1 fruit fly cellular context compared by ENCODE assay signal in genomic region chr2L:3856372-3856771, dm6.
A peak's percentile ranks its signal among the peaks of the same experiment; 100 is the strongest.
TF ChIP-seq lines count a peak whose summit lies in the region.

No protein-coding gene starts in this region.

TF ChIP-seq in whole organism, embryonic, 481 proteins besides CTCF, POLR2A, EP300 and RAD21 (continued from another document and continues in another):
- no peak for TF ChIP-seq gsb (GFP tag; IDR thresholded peaks at IDR 0.05; lab: Robert Waterston, UW)
- TF ChIP-seq Dbx (GFP tag; IDR thresholded peaks at IDR 0.05; lab: Robert Waterston, UW): no peak
- peak; percentile 40 for TF ChIP-seq gcm (GFP tag; optimal IDR thresholded peaks at IDR 0.05; lab: Kevin White, UChicago)
- TF ChIP-seq abd-A (tag; optimal IDR thresholded peaks at IDR 0.05; lab: Kevin White, UChicago): no peak
- TF ChIP-seq br (optimal IDR thresholded peaks at IDR 0.05; lab: Kevin White, UChicago): no peak
- peak; percentile 52; the same call in 1 of the 3 replicates for TF ChIP-seq croc (GFP tag; conservative IDR thresholded peaks at IDR 0.05; lab: Robert Waterston, UW)
- TF ChIP-seq Stat92E (GFP tag; optimal IDR thresholded peaks at IDR 0.05; lab: Kevin White, UChicago): peak in 1 of 3 experiments; percentile 44
- TF ChIP-seq Mes4 (GFP tag; optimal IDR thresholded peaks at IDR 0.05; lab: Kevin White, UChicago): no peak
- TF ChIP-seq Dek (tag; optimal IDR thresholded peaks at IDR 0.05; lab: Kevin White, UChicago): no peak
- peak; percentile 14 for TF ChIP-seq CG30431 (GFP tag; optimal IDR thresholded peaks at IDR 0.05; lab: Kevin White, UChicago)
- TF ChIP-seq kah (GFP tag; optimal IDR thresholded peaks at IDR 0.05; lab: Kevin White, UChicago): no peak
- TF ChIP-seq H2.0 (GFP tag; IDR thresholded peaks at IDR 0.05; lab: Robert Waterston, UW): no peak
- no peak for TF ChIP-seq CG34376 (GFP tag; optimal IDR thresholded peaks at IDR 0.05; lab: Kevin White, UChicago)
- no peak for TF ChIP-seq wdn (GFP tag; IDR thresholded peaks at IDR 0.05; lab: Robert Waterston, UW)
- TF ChIP-seq ap (GFP tag; IDR thresholded peaks at IDR 0.05; lab: Robert Waterston, UW): no peak
- TF ChIP-seq CrebB (tag; optimal IDR thresholded peaks at IDR 0.05; lab: Kevin White, UChicago): no peak
- TF ChIP-seq Awh (GFP tag; IDR thresholded peaks at IDR 0.05; lab: Robert Waterston, UW): no peak
- TF ChIP-seq ham (GFP tag; IDR thresholded peaks at IDR 0.05; lab: Robert Waterston, UW): no peak
- no peak for TF ChIP-seq CG17912 (GFP tag; optimal IDR thresholded peaks at IDR 0.05; lab: Kevin White, UChicago)
- no peak for TF ChIP-seq CG10147 (GFP tag; optimal IDR thresholded peaks at IDR 0.05; lab: Kevin White, UChicago)
- TF ChIP-seq p53 (GFP tag; optimal IDR thresholded peaks at IDR 0.05; lab: Kevin White, UChicago): no peak
- TF ChIP-seq peb (GFP tag; IDR thresholded peaks at IDR 0.05; lab: Robert Waterston, UW): no peak
- no peak for TF ChIP-seq CG31224 (GFP tag; IDR thresholded peaks at IDR 0.05; lab: Robert Waterston, UW)
- TF ChIP-seq tap (tag; optimal IDR thresholded peaks at IDR 0.05; lab: Kevin White, UChicago): no peak
- TF ChIP-seq Hmr (GFP tag; optimal IDR thresholded peaks at IDR 0.05; lab: Kevin White, UChicago): no peak
- no peak for TF ChIP-seq CG11085 (GFP tag; IDR thresholded peaks at IDR 0.05; lab: Robert Waterston, UW)
- TF ChIP-seq ase (GFP tag; IDR thresholded peaks at IDR 0.05; lab: Robert Waterston, UW): no peak
- TF ChIP-seq CG1792 (GFP tag; optimal IDR thresholded peaks at IDR 0.05; lab: Kevin White, UChicago): peak; percentile 15
- TF ChIP-seq Bteb2 (GFP tag; optimal IDR thresholded peaks at IDR 0.05; lab: Kevin White, UChicago): no peak
- TF ChIP-seq Kr (GFP tag; optimal IDR thresholded peaks at IDR 0.05; lab: Kevin White, UChicago): no peak
- TF ChIP-seq ATbp (GFP tag; optimal IDR thresholded peaks at IDR 0.05; lab: Kevin White, UChicago): peak; percentile 21
- TF ChIP-seq CG12659 (GFP tag; optimal IDR thresholded peaks at IDR 0.05; lab: Kevin White, UChicago): no peak
- peak; percentile 8 for TF ChIP-seq ewg (GFP tag; optimal IDR thresholded peaks at IDR 0.05; lab: Kevin White, UChicago)
- no peak for TF ChIP-seq salm (tag; optimal IDR thresholded peaks at IDR 0.05; lab: Kevin White, UChicago)
- no peak for TF ChIP-seq sqz (GFP tag; optimal IDR thresholded peaks at IDR 0.05; lab: Kevin White, UChicago)
- TF ChIP-seq Dp (GFP tag; optimal IDR thresholded peaks at IDR 0.05; lab: Kevin White, UChicago): no peak
- TF ChIP-seq Atf-2 (GFP tag; optimal IDR thresholded peaks at IDR 0.05; lab: Kevin White, UChicago): no peak
- no peak for TF ChIP-seq stc (GFP tag; IDR thresholded peaks at IDR 0.05; lab: Robert Waterston, UW)
- no peak for TF ChIP-seq tgo (GFP tag; IDR thresholded peaks at IDR 0.05; lab: Robert Waterston, UW)
- peak; percentile 38 for TF ChIP-seq zen (tag; optimal IDR thresholded peaks at IDR 0.05; lab: Kevin White, UChicago)
- no peak for TF ChIP-seq pan (optimal IDR thresholded peaks at IDR 0.05; lab: Kevin White, UChicago)
- no peak for TF ChIP-seq pan (GFP tag; optimal IDR thresholded peaks at IDR 0.05 in 1 of 2, IDR thresholded peaks at IDR 0.05 in 1 of 2)
- TF ChIP-seq CG4707 (GFP tag; optimal IDR thresholded peaks at IDR 0.05; lab: Kevin White, UChicago): no peak
- TF ChIP-seq CG11696 (GFP tag; IDR thresholded peaks at IDR 0.05; lab: Robert Waterston, UW): no peak
- no peak for TF ChIP-seq caup (GFP tag; optimal IDR thresholded peaks at IDR 0.05; lab: Kevin White, UChicago; ENCODE audit: severe bottlenecking)
- no peak for TF ChIP-seq CG9797 (GFP tag; optimal IDR thresholded peaks at IDR 0.05; lab: Kevin White, UChicago)
- no peak for TF ChIP-seq h (optimal IDR thresholded peaks at IDR 0.05; lab: Kevin White, UChicago)
- no peak for TF ChIP-seq chinmo (GFP tag; IDR thresholded peaks at IDR 0.05; lab: Robert Waterston, UW; ENCODE audit: partially characterized antibody)
- no peak for TF ChIP-seq scrt (GFP tag; optimal IDR thresholded peaks at IDR 0.05; lab: Kevin White, UChicago)
- TF ChIP-seq crp (GFP tag; optimal IDR thresholded peaks at IDR 0.05; lab: Kevin White, UChicago): no peak
- TF ChIP-seq Lpt (GFP tag; optimal IDR thresholded peaks at IDR 0.05; lab: Kevin White, UChicago): no peak
- no peak for TF ChIP-seq mld (GFP tag; IDR thresholded peaks at IDR 0.05; lab: Robert Waterston, UW; ENCODE audit: partially characterized antibody)
- TF ChIP-seq CG9817 (tag; optimal IDR thresholded peaks at IDR 0.05; lab: Kevin White, UChicago): no peak
- no peak for TF ChIP-seq CG11723 (GFP tag; optimal IDR thresholded peaks at IDR 0.05; lab: Kevin White, UChicago)
- no peak for TF ChIP-seq CG6765 (GFP tag; optimal IDR thresholded peaks at IDR 0.05; lab: Kevin White, UChicago)
- TF ChIP-seq Lhr (GFP tag; optimal IDR thresholded peaks at IDR 0.05; lab: Kevin White, UChicago): no peak
- TF ChIP-seq CG6683 (GFP tag; optimal IDR thresholded peaks at IDR 0.05; lab: Kevin White, UChicago): no peak
- no peak for TF ChIP-seq dati (GFP tag; IDR thresholded peaks at IDR 0.05; lab: Robert Waterston, UW)
- TF ChIP-seq Dad (GFP tag; optimal IDR thresholded peaks at IDR 0.05; lab: Kevin White, UChicago): no peak
- no peak for TF ChIP-seq Bdp1 (GFP tag; optimal IDR thresholded peaks at IDR 0.05; lab: Kevin White, UChicago)
- no peak for TF ChIP-seq ato (GFP tag; IDR thresholded peaks at IDR 0.05; lab: Robert Waterston, UW; ENCODE audit: partially characterized antibody)
- TF ChIP-seq CG30020 (tag; optimal IDR thresholded peaks at IDR 0.05; lab: Kevin White, UChicago): no peak
- TF ChIP-seq CG7786 (GFP tag; optimal IDR thresholded peaks at IDR 0.05; lab: Kevin White, UChicago): no peak
- TF ChIP-seq Ssrp (tag; optimal IDR thresholded peaks at IDR 0.05; lab: Kevin White, UChicago): peak; percentile 46
- no peak for TF ChIP-seq chn (GFP tag; optimal IDR thresholded peaks at IDR 0.05; lab: Kevin White, UChicago)
- no peak for TF ChIP-seq CG6654 (GFP tag; optimal IDR thresholded peaks at IDR 0.05; lab: Kevin White, UChicago)
- TF ChIP-seq CG14965 (GFP tag; optimal IDR thresholded peaks at IDR 0.05; lab: Kevin White, UChicago; ENCODE audit: borderline replicate concordance): no peak
- TF ChIP-seq Aef1 (GFP tag; IDR thresholded peaks at IDR 0.05; lab: Robert Waterston, UW): no peak
- TF ChIP-seq tup (GFP tag; optimal IDR thresholded peaks at IDR 0.05; lab: Kevin White, UChicago): no peak
- no peak for TF ChIP-seq C15 (GFP tag; IDR thresholded peaks at IDR 0.05; lab: Robert Waterston, UW)
- TF ChIP-seq Side (GFP tag; optimal IDR thresholded peaks at IDR 0.05; lab: Kevin White, UChicago): peak; percentile 25
- no peak for TF ChIP-seq B-H2 (GFP tag; optimal IDR thresholded peaks at IDR 0.05; lab: Kevin White, UChicago)
- TF ChIP-seq CG7839 (tag; optimal IDR thresholded peaks at IDR 0.05; lab: Kevin White, UChicago): peak; percentile 43
- TF ChIP-seq CG10979 (tag; optimal IDR thresholded peaks at IDR 0.05; lab: Kevin White, UChicago): peak; percentile 74
- no peak for TF ChIP-seq yki (optimal IDR thresholded peaks at IDR 0.05; lab: Kevin White, UChicago)
- TF ChIP-seq CG8359 (GFP tag; optimal IDR thresholded peaks at IDR 0.05; lab: Kevin White, UChicago; ENCODE audit: borderline replicate concordance): peak; percentile 21
- no peak for TF ChIP-seq NK7.1 (GFP tag; optimal IDR thresholded peaks at IDR 0.05; lab: Kevin White, UChicago)
- TF ChIP-seq cg (GFP tag; optimal IDR thresholded peaks at IDR 0.05; lab: Kevin White, UChicago): no peak
- TF ChIP-seq CG13775 (GFP tag; optimal IDR thresholded peaks at IDR 0.05; lab: Kevin White, UChicago): no peak
- no peak for TF ChIP-seq CG10321 (GFP tag; IDR thresholded peaks at IDR 0.05; lab: Robert Waterston, UW)
- TF ChIP-seq ro (GFP tag; IDR thresholded peaks at IDR 0.05; lab: Robert Waterston, UW): no peak
- no peak for TF ChIP-seq HHEX (GFP tag; optimal IDR thresholded peaks at IDR 0.05; lab: Kevin White, UChicago)
- peak; percentile 71 for TF ChIP-seq nmo (GFP tag; optimal IDR thresholded peaks at IDR 0.05; lab: Kevin White, UChicago)
- no peak for TF ChIP-seq pita (GFP tag; optimal IDR thresholded peaks at IDR 0.05; lab: Kevin White, UChicago)
- TF ChIP-seq Hey (tag; optimal IDR thresholded peaks at IDR 0.05; lab: Kevin White, UChicago): no peak
- TF ChIP-seq aop (GFP tag; IDR thresholded peaks at IDR 0.05; lab: Robert Waterston, UW): no peak
- TF ChIP-seq pb (GFP tag; optimal IDR thresholded peaks at IDR 0.05; lab: Kevin White, UChicago): no peak
- peak; percentile 15 for TF ChIP-seq NfI (GFP tag; optimal IDR thresholded peaks at IDR 0.05; lab: Kevin White, UChicago)
- no peak for TF ChIP-seq CG15514 (GFP tag; optimal IDR thresholded peaks at IDR 0.05; lab: Kevin White, UChicago)
- no peak for TF ChIP-seq ci (GFP tag; IDR thresholded peaks at IDR 0.05; lab: Robert Waterston, UW)
- TF ChIP-seq Asciz (GFP tag; optimal IDR thresholded peaks at IDR 0.05; lab: Kevin White, UChicago): peak; percentile 35
- no peak for TF ChIP-seq run (tag; optimal IDR thresholded peaks at IDR 0.05; lab: Kevin White, UChicago)
- TF ChIP-seq CG11456 (GFP tag; IDR thresholded peaks at IDR 0.05; lab: Robert Waterston, UW): no peak
- TF ChIP-seq Elba2 (GFP tag; optimal IDR thresholded peaks at IDR 0.05; lab: Kevin White, UChicago): no peak
- peak; percentile 24 for TF ChIP-seq Xbp1 (GFP tag; optimal IDR thresholded peaks at IDR 0.05; lab: Kevin White, UChicago)
- no peak for TF ChIP-seq CG5180 (GFP tag; optimal IDR thresholded peaks at IDR 0.05; lab: Kevin White, UChicago)
- no peak for TF ChIP-seq Myb (GFP tag; optimal IDR thresholded peaks at IDR 0.05; lab: Kevin White, UChicago)
- TF ChIP-seq so (GFP tag; IDR thresholded peaks at IDR 0.05; lab: Robert Waterston, UW): no peak
- TF ChIP-seq Six4 (GFP tag; optimal IDR thresholded peaks at IDR 0.05; lab: Kevin White, UChicago): peak; percentile 22
- no peak for TF ChIP-seq CG2129 (GFP tag; IDR thresholded peaks at IDR 0.05; lab: Robert Waterston, UW; ENCODE audit: partially characterized antibody)
- no peak for TF ChIP-seq Ada2b (GFP tag; IDR thresholded peaks at IDR 0.05; lab: Robert Waterston, UW)
- TF ChIP-seq CG32532 (GFP tag; IDR thresholded peaks at IDR 0.05; lab: Robert Waterston, UW): no peak
- TF ChIP-seq Blimp-1 (GFP tag; optimal IDR thresholded peaks at IDR 0.05; lab: Kevin White, UChicago): peak; percentile 67
- no peak for TF ChIP-seq CG14667 (GFP tag; IDR thresholded peaks at IDR 0.05; lab: Robert Waterston, UW)
- no peak for TF ChIP-seq CG18011 (GFP tag; optimal IDR thresholded peaks at IDR 0.05; lab: Kevin White, UChicago)
- no peak for TF ChIP-seq CG3847 (GFP tag; IDR thresholded peaks at IDR 0.05; lab: Robert Waterston, UW)
- no peak for TF ChIP-seq CG10366 (GFP tag; IDR thresholded peaks at IDR 0.05; lab: Robert Waterston, UW)
- no peak for TF ChIP-seq sna (GFP tag; IDR thresholded peaks at IDR 0.05; lab: Robert Waterston, UW; ENCODE audit: partially characterized antibody)
- no peak for TF ChIP-seq CG2889 (GFP tag; IDR thresholded peaks at IDR 0.05; lab: Robert Waterston, UW)
- TF ChIP-seq az2 (GFP tag; optimal IDR thresholded peaks at IDR 0.05; lab: Kevin White, UChicago): peak; percentile 39
- no peak for TF ChIP-seq ara (GFP tag; IDR thresholded peaks at IDR 0.05; lab: Robert Waterston, UW)
- no peak for TF ChIP-seq CG4854 (GFP tag; optimal IDR thresholded peaks at IDR 0.05; lab: Kevin White, UChicago)
- no peak for TF ChIP-seq Eip74EF (GFP tag; optimal IDR thresholded peaks at IDR 0.05; lab: Kevin White, UChicago)
- TF ChIP-seq CG7357 (GFP tag; IDR thresholded peaks at IDR 0.05; lab: Robert Waterston, UW): no peak
- no peak for TF ChIP-seq H15 (GFP tag; IDR thresholded peaks at IDR 0.05; lab: Robert Waterston, UW)
- no peak for TF ChIP-seq NFAT (GFP tag; IDR thresholded peaks at IDR 0.05; lab: Robert Waterston, UW)
- TF ChIP-seq Dip2 (GFP tag; IDR thresholded peaks at IDR 0.05; lab: Robert Waterston, UW): no peak
- no peak for TF ChIP-seq CG12219 (GFP tag; optimal IDR thresholded peaks at IDR 0.05; lab: Kevin White, UChicago)
- TF ChIP-seq dan (GFP tag; IDR thresholded peaks at IDR 0.05; lab: Robert Waterston, UW): no peak
- TF ChIP-seq otp (GFP tag; IDR thresholded peaks at IDR 0.05; lab: Robert Waterston, UW): no peak
- no peak for TF ChIP-seq CG7987 (GFP tag; optimal IDR thresholded peaks at IDR 0.05; lab: Kevin White, UChicago)
- 0 out of 2 replicates have a peak, but pooled peaks have one; percentile 38 for TF ChIP-seq CG5953 (GFP tag; IDR thresholded peaks at IDR 0.05; lab: Robert Waterston, UW)
- peak; percentile 11 for TF ChIP-seq Atf3 (GFP tag; optimal IDR thresholded peaks at IDR 0.05; lab: Kevin White, UChicago)
- TF ChIP-seq al (GFP tag; IDR thresholded peaks at IDR 0.05; lab: Robert Waterston, UW): no peak
- TF ChIP-seq CG10462 (GFP tag; optimal IDR thresholded peaks at IDR 0.05; lab: Kevin White, UChicago): no peak
- peak; percentile 55 for TF ChIP-seq CG4424 (GFP tag; optimal IDR thresholded peaks at IDR 0.05; lab: Kevin White, UChicago)
- TF ChIP-seq chm (GFP tag; IDR thresholded peaks at IDR 0.05; lab: Robert Waterston, UW): no peak
- no peak for TF ChIP-seq MBD-R2 (GFP tag; IDR thresholded peaks at IDR 0.05; lab: Robert Waterston, UW)
- TF ChIP-seq gro (GFP tag; optimal IDR thresholded peaks at IDR 0.05; lab: Kevin White, UChicago): no peak
- peak; percentile 1 for TF ChIP-seq lilli (GFP tag; optimal IDR thresholded peaks at IDR 0.05; lab: Kevin White, UChicago)
- no peak for TF ChIP-seq vnd (GFP tag; IDR thresholded peaks at IDR 0.05; lab: Robert Waterston, UW; ENCODE audit: partially characterized antibody)
- TF ChIP-seq CG8388 (GFP tag; optimal IDR thresholded peaks at IDR 0.05; lab: Kevin White, UChicago): peak; percentile 63
- TF ChIP-seq MESR4 (GFP tag; optimal IDR thresholded peaks at IDR 0.05; lab: Kevin White, UChicago): no peak
- TF ChIP-seq CG9932 (GFP tag; IDR thresholded peaks at IDR 0.05; lab: Robert Waterston, UW): no peak
- TF ChIP-seq CG17829 (tag; optimal IDR thresholded peaks at IDR 0.05; lab: Kevin White, UChicago): peak; percentile 57
- no peak for TF ChIP-seq CG6175 (GFP tag; IDR thresholded peaks at IDR 0.05; lab: Robert Waterston, UW)
- TF ChIP-seq stwl (tag; optimal IDR thresholded peaks at IDR 0.05; lab: Kevin White, UChicago): peak; percentile 3
- TF ChIP-seq trem (tag; optimal IDR thresholded peaks at IDR 0.05; lab: Kevin White, UChicago): peak; percentile 17
- TF ChIP-seq pros (GFP tag; optimal IDR thresholded peaks at IDR 0.05; lab: Kevin White, UChicago): peak; percentile 21
- TF ChIP-seq Sry-δ (GFP tag; optimal IDR thresholded peaks at IDR 0.05; lab: Kevin White, UChicago): no peak
